Worm (Caenorhabditis elegans): ENCODE results near the gene dnj-18.

ce11 chrIII:4693281-4693680 is 4.6 kb upstream of the dnj-18 start, which contains the start of gene nifk-1:
- no peak for TF ChIP-seq Y105C5A.15 (GFP tag; IDR thresholded peaks at IDR 0.05)
- no peak for TF ChIP-seq zag-1 (tag; optimal IDR thresholded peaks at IDR 0.05)
- TF ChIP-seq set-16 (GFP tag; IDR thresholded peaks at IDR 0.05): no peak
- no peak for TF ChIP-seq madf-5 (GFP tag; IDR thresholded peaks at IDR 0.05)
- no peak for TF ChIP-seq unc-62 (GFP tag; optimal IDR thresholded peaks at IDR 0.05 in 1 of 2)
- no peak for TF ChIP-seq unc-62 (tag; optimal IDR thresholded peaks at IDR 0.05)
- TF ChIP-seq fkh-10 (GFP tag; optimal IDR thresholded peaks at IDR 0.05): no peak
- TF ChIP-seq lin-13 (GFP tag; optimal IDR thresholded peaks at IDR 0.05): peak; percentile 19
